Worm (Caenorhabditis elegans) whole organism, young adult: ENCODE measurements around the gene F43G6.17.
A peak's percentile ranks its signal among the peaks of the same experiment; 100 is the strongest.

ENCODE experiments used
- F10E7.11 ChIP-seq: sonication (generic microtip); optimal IDR thresholded peaks from 2 replicates; lab custom pipeline; 2017; ENCODE audit warnings: mild to moderate bottlenecking, missing genetic modification characterization, moderate library complexity, missing compliant biosample characterization
- F33H1.4 ChIP-seq: fragments of 200-800 bp; sonication (Bioruptor generic); IDR thresholded peaks from 2 replicates; pipeline ENCODE4 v1.3.6; 2022; ENCODE audit warnings: missing genetic modification reagents, missing genetic modification characterization, missing compliant biosample characterization
- F52B5.7 ChIP-seq: sonication (generic microtip); optimal IDR thresholded peaks from 2 replicates; lab custom pipeline; 2016; ENCODE audit warnings: mild to moderate bottlenecking, missing genetic modification characterization, missing compliant biosample characterization
- F55B11.4 ChIP-seq: sonication (generic microtip); optimal IDR thresholded peaks from 2 replicates; lab custom pipeline; 2016; ENCODE audit warnings: missing compliant biosample characterization, missing genetic modification characterization, borderline replicate concordance; ENCODE audit not compliant: insufficient read depth
- K11D2.4 ChIP-seq: fragments of 200-800 bp; sonication (Bioruptor generic); IDR thresholded peaks from 2 replicates; pipeline ENCODE4 v1.3.6; 2022; ENCODE audit warnings: missing genetic modification reagents, missing genetic modification characterization, missing compliant biosample characterization
- T07F8.4 ChIP-seq: sonication (generic microtip); optimal IDR thresholded peaks from 2 replicates; lab custom pipeline; 2016; ENCODE audit warnings: mild to moderate bottlenecking, missing genetic modification characterization, moderate library complexity, missing compliant biosample characterization
- Y56A3A.18 ChIP-seq: fragments of 200-800 bp; sonication (Bioruptor generic); IDR thresholded peaks from 2 replicates; pipeline ENCODE4 v1.3.6; 2022; ENCODE audit warnings: missing genetic modification reagents, missing genetic modification characterization, missing compliant biosample characterization
- Y67H2A.10 ChIP-seq: fragments of 200-800 bp; sonication (Bioruptor generic); conservative IDR thresholded peaks from 2 replicates; pipeline ENCODE4 v1.3.6; 2022; ENCODE audit warnings: missing genetic modification reagents, missing genetic modification characterization, missing compliant biosample characterization
- ama-1 ChIP-seq, 3 experiments: fragments of 150-350 bp in 1 of 3; sonication (generic microtip) in 2 of 3; optimal IDR thresholded peaks; 2 replicates each; lab custom pipeline; 2014 to 2018; ENCODE audit warnings: missing biosample characterization in 2 of 3, missing genetic modification characterization in 2 of 3, missing genetic modification reagents in 2 of 3
- attf-3 ChIP-seq: fragments of 200-800 bp; sonication (Bioruptor generic); conservative IDR thresholded peaks from 2 replicates; pipeline ENCODE4 v1.3.6; 2022; ENCODE audit warnings: missing genetic modification reagents, missing genetic modification characterization, missing compliant biosample characterization
- bed-1 ChIP-seq: fragments of 200-800 bp; sonication (Bioruptor generic); IDR thresholded peaks from 2 replicates; pipeline ENCODE4 v1.3.6; 2022; ENCODE audit warnings: missing genetic modification reagents, missing genetic modification characterization, missing compliant biosample characterization
- bed-2 ChIP-seq: fragments of 200-800 bp; sonication (Bioruptor generic); IDR thresholded peaks from 2 replicates; pipeline ENCODE4 v1.3.6; 2022; ENCODE audit warnings: missing genetic modification reagents, missing genetic modification characterization, missing compliant biosample characterization
- ceh-100 ChIP-seq: fragments of 200-800 bp; sonication (Bioruptor generic); IDR thresholded peaks from 2 replicates; pipeline ENCODE4 v1.3.6; 2022; ENCODE audit warnings: missing genetic modification reagents, missing genetic modification characterization, missing compliant biosample characterization
- chd-7 ChIP-seq: sonication (generic microtip); optimal IDR thresholded peaks from 2 replicates; lab custom pipeline; 2016; ENCODE audit warnings: mild to moderate bottlenecking, missing genetic modification characterization, moderate library complexity, missing compliant biosample characterization
- dpff-1 ChIP-seq: sonication (generic microtip); optimal IDR thresholded peaks from 2 replicates; lab custom pipeline; 2017; ENCODE audit warnings: mild to moderate bottlenecking, missing genetic modification characterization, missing compliant biosample characterization
- egl-18 ChIP-seq: fragments of 200-800 bp; sonication (Bioruptor generic); IDR thresholded peaks from 2 replicates; pipeline ENCODE4 v1.3.6; 2022; ENCODE audit warnings: missing genetic modification reagents, missing genetic modification characterization, missing compliant biosample characterization
- egrh-3 ChIP-seq: fragments of 200-800 bp; sonication (Bioruptor generic); IDR thresholded peaks from 2 replicates; pipeline ENCODE4 v1.3.6; 2022; ENCODE audit warnings: missing genetic modification reagents, missing genetic modification characterization, missing compliant biosample characterization
- fkh-3 ChIP-seq: sonication (generic microtip); optimal IDR thresholded peaks from 2 replicates; lab custom pipeline; 2016; ENCODE audit warnings: mild to moderate bottlenecking, missing genetic modification characterization, missing compliant biosample characterization
- him-1 ChIP-seq: sonication (generic microtip); optimal IDR thresholded peaks from 2 replicates; lab custom pipeline; 2016; ENCODE audit warnings: missing genotype, missing genetic modification reagents, missing genetic modification characterization, missing compliant biosample characterization
- hlh-12 ChIP-seq: sonication (generic microtip); optimal IDR thresholded peaks from 2 replicates; lab custom pipeline; 2016; ENCODE audit warnings: missing genetic modification characterization, missing compliant biosample characterization
- hmg-20 ChIP-seq: fragments of 200-800 bp; sonication (Bioruptor generic); IDR thresholded peaks from 2 replicates; pipeline ENCODE4 v1.3.6; 2022; ENCODE audit warnings: missing genetic modification reagents, missing genetic modification characterization, missing compliant biosample characterization
- lag-1 ChIP-seq: fragments of 200-800 bp; sonication (Bioruptor generic); IDR thresholded peaks from 2 replicates; pipeline ENCODE4 v1.3.6; 2022; ENCODE audit warnings: missing genetic modification reagents, missing genetic modification characterization, missing compliant biosample characterization
- let-607 ChIP-seq, 2 experiments: fragments of 200-800 bp in 1 of 2; sonication (Bioruptor generic) in 1 of 2; sonication (generic microtip) in 1 of 2; optimal IDR thresholded peaks; 2 replicates each; lab custom pipeline; 2016 to 2018; ENCODE audit warnings: mild to moderate bottlenecking in 2 of 2, missing compliant biosample characterization in 2 of 2, missing genetic modification characterization in 2 of 2, moderate library complexity in 2 of 2, missing genotype in 1 of 2
- lin-26 ChIP-seq: fragments of 200-800 bp; sonication (Bioruptor generic); IDR thresholded peaks from 2 replicates; pipeline ENCODE4 v1.3.6; 2022; ENCODE audit warnings: missing genetic modification reagents, missing genetic modification characterization, missing compliant biosample characterization
- lin-35 ChIP-seq, 3 experiments: fragments of 150-350 bp in 2 of 3; sonication (generic microtip) in 1 of 3; optimal IDR thresholded peaks; 2 replicates each; lab custom pipeline; 2014 to 2018; ENCODE audit warnings: missing biosample characterization in 3 of 3, missing genetic modification characterization in 3 of 3, missing genetic modification reagents in 3 of 3
- lin-40 ChIP-seq: sonication (generic microtip); optimal IDR thresholded peaks from 2 replicates; lab custom pipeline; 2016; ENCODE audit warnings: missing genetic modification characterization, mild to moderate bottlenecking, missing compliant biosample characterization, missing genotype, missing genetic modification reagents
- lin-54 ChIP-seq: fragments of 200-800 bp; sonication (Bioruptor generic); optimal IDR thresholded peaks from 2 replicates; lab custom pipeline; 2018; ENCODE audit warnings: mild to moderate bottlenecking, missing genetic modification characterization, missing compliant biosample characterization
- lir-1 ChIP-seq: fragments of 200-800 bp; sonication (Bioruptor generic); conservative IDR thresholded peaks from 2 replicates; pipeline ENCODE4 v1.3.6; 2022; ENCODE audit warnings: missing genetic modification reagents, missing genetic modification characterization, missing compliant biosample characterization
- mes-4 ChIP-seq: sonication (generic microtip); optimal IDR thresholded peaks from 2 replicates; lab custom pipeline; 2016; ENCODE audit warnings: missing genotype, missing genetic modification characterization, missing compliant biosample characterization
- mxl-1 ChIP-seq: sonication (generic microtip); optimal IDR thresholded peaks from 2 replicates; lab custom pipeline; 2016; ENCODE audit warnings: missing genetic modification characterization, missing compliant biosample characterization
- nhr-179 ChIP-seq: sonication (generic microtip); optimal IDR thresholded peaks from 2 replicates; lab custom pipeline; 2016; ENCODE audit warnings: mild to moderate bottlenecking, missing genetic modification characterization, missing compliant biosample characterization
- pbrm-1 ChIP-seq: fragments of 200-800 bp; sonication (Bioruptor generic); IDR thresholded peaks from 2 replicates; pipeline ENCODE4 v1.3.6; 2022; ENCODE audit warnings: missing genetic modification reagents, missing genetic modification characterization, missing compliant biosample characterization
- pha-4 ChIP-seq: fragments of 150-350 bp; sonication (generic microtip); optimal IDR thresholded peaks from 2 replicates; lab custom pipeline; 2014; ENCODE audit warnings: missing biosample characterization, missing genetic modification reagents, missing genetic modification characterization
- rcor-1 ChIP-seq: fragments of 200-800 bp; sonication (Bioruptor generic); IDR thresholded peaks from 2 replicates; pipeline ENCODE4 v1.3.6; 2022; ENCODE audit warnings: missing genetic modification reagents, missing genetic modification characterization, missing compliant biosample characterization
- rec-8 ChIP-seq, 2 experiments: sonication (generic microtip); optimal IDR thresholded peaks; 2 replicates each; lab custom pipeline; 2016; ENCODE audit warnings: mild to moderate bottlenecking in 2 of 2, missing genetic modification characterization in 2 of 2, missing genetic modification reagents in 2 of 2, missing genotype in 2 of 2, missing biosample characterization in 1 of 2, missing compliant biosample characterization in 1 of 2, moderate library complexity in 1 of 2
- rpc-1 ChIP-seq, 2 experiments: fragments of 150-350 bp in 1 of 2; sonication (generic microtip) in 1 of 2; optimal IDR thresholded peaks; 2 replicates each; lab custom pipeline; 2014 to 2018; ENCODE audit warnings: missing biosample characterization in 1 of 2, missing genetic modification characterization in 1 of 2, missing genetic modification reagents in 1 of 2, missing genotype in 1 of 2
- sdz-38 ChIP-seq: sonication (generic microtip); optimal IDR thresholded peaks from 2 replicates; lab custom pipeline; 2016; ENCODE audit warnings: missing genotype, missing genetic modification characterization, missing compliant biosample characterization
- snpc-1.3 ChIP-seq: sonication (generic microtip); optimal IDR thresholded peaks from 2 replicates; lab custom pipeline; 2017; ENCODE audit warnings: missing genetic modification characterization, mild to moderate bottlenecking, missing compliant biosample characterization, antibody characterized with exemption, moderate library complexity, missing genotype, missing genetic modification reagents; ENCODE audit not compliant: insufficient read depth
- snpc-3.4 ChIP-seq: sonication (generic microtip); optimal IDR thresholded peaks from 2 replicates; lab custom pipeline; 2017; ENCODE audit warnings: missing genetic modification characterization, mild to moderate bottlenecking, missing compliant biosample characterization, antibody characterized with exemption, moderate library complexity, missing genotype, missing genetic modification reagents
- somi-1 ChIP-seq: fragments of 200-800 bp; sonication (Bioruptor generic); optimal IDR thresholded peaks from 2 replicates; lab custom pipeline; 2018; ENCODE audit warnings: mild to moderate bottlenecking, missing genetic modification characterization, missing compliant biosample characterization
- tbx-9 ChIP-seq: sonication (generic microtip); optimal IDR thresholded peaks from 2 replicates; lab custom pipeline; 2016; ENCODE audit warnings: borderline replicate concordance, missing genetic modification characterization, inconsistent platforms, missing compliant biosample characterization
- xnd-1 ChIP-seq: sonication (generic microtip); optimal IDR thresholded peaks from 2 replicates; lab custom pipeline; 2016; ENCODE audit warnings: missing genotype, missing genetic modification reagents, missing genetic modification characterization, missing compliant biosample characterization
- zfh-2 ChIP-seq: fragments of 200-800 bp; sonication (Bioruptor generic); conservative IDR thresholded peaks from 2 replicates; pipeline ENCODE4 v1.3.6; 2022; ENCODE audit warnings: missing genetic modification reagents, missing genetic modification characterization, missing compliant biosample characterization
- ztf-18 ChIP-seq: sonication (generic microtip); optimal IDR thresholded peaks from 2 replicates; lab custom pipeline; 2016; ENCODE audit warnings: missing genotype, mild to moderate bottlenecking, missing genetic modification characterization, missing compliant biosample characterization
- ztf-25 ChIP-seq: fragments of 200-800 bp; sonication (Bioruptor generic); IDR thresholded peaks from 2 replicates; pipeline ENCODE4 v1.3.6; 2022; ENCODE audit warnings: missing genetic modification reagents, missing genetic modification characterization, missing compliant biosample characterization
- ztf-3 ChIP-seq: fragments of 200-800 bp; sonication (Bioruptor generic); optimal IDR thresholded peaks from 2 replicates; lab custom pipeline; 2018; ENCODE audit warnings: mild to moderate bottlenecking, missing genetic modification characterization, missing compliant biosample characterization
- ztf-6 ChIP-seq: fragments of 200-800 bp; sonication (Bioruptor generic); IDR thresholded peaks from 2 replicates; pipeline ENCODE4 v1.3.6; 2022; ENCODE audit warnings: missing genetic modification reagents, missing genetic modification characterization, missing compliant biosample characterization

The F43G6.17 gene

ce11 chrII:11756684-11757107 is 45.9 kb upstream of the F43G6.17 start (continued):
- TF ChIP-seq nhr-179 (tag; lab: Kevin White, UChicago) = no peak
- no peak for TF ChIP-seq K11D2.4 (GFP tag; lab: Robert Waterston, UW)
- TF ChIP-seq mes-4 (tag; lab: Kevin White, UChicago) = no peak
- no peak for TF ChIP-seq hmg-20 (GFP tag; lab: Robert Waterston, UW)
- TF ChIP-seq bed-1 (GFP tag; lab: Robert Waterston, UW) = no peak
- TF ChIP-seq pbrm-1 (GFP tag; lab: Robert Waterston, UW) = no peak
- TF ChIP-seq hlh-12 (tag; lab: Kevin White, UChicago) = no peak
- TF ChIP-seq rcor-1 (GFP tag; lab: Robert Waterston, UW) = no peak
- TF ChIP-seq ztf-25 = no peak
- no peak for TF ChIP-seq pha-4 (tag; lab: Kevin White, UChicago)
- peak; percentile 49 for TF ChIP-seq ztf-3 (GFP tag; lab: Kevin White, UChicago)
- peak; percentile 18 for TF ChIP-seq xnd-1 (tag; lab: Kevin White, UChicago)
- no peak for TF ChIP-seq bed-2 (GFP tag; lab: Robert Waterston, UW)
- no peak for TF ChIP-seq F33H1.4
- TF ChIP-seq T07F8.4 (tag; lab: Kevin White, UChicago) = peak; percentile 3
- TF ChIP-seq tbx-9 = no peak
- TF ChIP-seq ztf-6 (GFP tag; lab: Robert Waterston, UW) = no peak
- peak in 1 of 2 experiments; percentile 65 for TF ChIP-seq let-607 (tag; optimal IDR thresholded peaks at IDR 0.05; lab: Kevin White, UChicago)
- TF ChIP-seq lin-26 = peak; percentile 79
- TF ChIP-seq zfh-2 (GFP tag; lab: Robert Waterston, UW) = peak; percentile 45; the same call in 1 of the 2 replicates
- TF ChIP-seq fkh-3 (tag; lab: Kevin White, UChicago) = no peak
- no peak for TF ChIP-seq lin-40 (tag; lab: Kevin White, UChicago)
- TF ChIP-seq lir-1 (GFP tag; lab: Robert Waterston, UW) = no peak
- no peak for TF ChIP-seq snpc-1.3
- TF ChIP-seq him-1 (tag; lab: Kevin White, UChicago) = no peak
- no peak for TF ChIP-seq F10E7.11
- no peak for TF ChIP-seq rec-8 (tag; optimal IDR thresholded peaks at IDR 0.05; lab: Kevin White, UChicago)
- no peak for TF ChIP-seq F52B5.7 (tag; lab: Kevin White, UChicago)
- peak; percentile 47 for TF ChIP-seq mxl-1 (tag; lab: Kevin White, UChicago)
- TF ChIP-seq egrh-3 (GFP tag; lab: Robert Waterston, UW) = no peak
- no peak for TF ChIP-seq lag-1 (GFP tag; lab: Robert Waterston, UW)
- no peak for TF ChIP-seq dpff-1 (tag; lab: Kevin White, UChicago)
- TF ChIP-seq attf-3 (GFP tag; lab: Robert Waterston, UW) = no peak
- 0 out of 2 replicates have a peak, but pooled peaks have one; percentile 55 for TF ChIP-seq ceh-100 (GFP tag; lab: Robert Waterston, UW)
- no peak for TF ChIP-seq chd-7
- peak; percentile 97 for TF ChIP-seq ama-1 (optimal IDR thresholded peaks at IDR 0.05; lab: Kevin White, UChicago)
- no peak for TF ChIP-seq ama-1 (GFP tag; optimal IDR thresholded peaks at IDR 0.05; lab: Kevin White, UChicago)
- TF ChIP-seq Y56A3A.18 (GFP tag; lab: Robert Waterston, UW) = peak; percentile 33; the same call in 1 of the 2 replicates
- TF ChIP-seq egl-18 (GFP tag; lab: Robert Waterston, UW) = no peak
- peak in 1 of 3 experiments; percentile 7 for TF ChIP-seq lin-35 (GFP tag; optimal IDR thresholded peaks at IDR 0.05; lab: Kevin White, UChicago)
- TF ChIP-seq sdz-38 (tag; lab: Kevin White, UChicago) = no peak
- peak; percentile 62 for TF ChIP-seq lin-54
- no peak for TF ChIP-seq F55B11.4 (tag; lab: Kevin White, UChicago)
- no peak for TF ChIP-seq Y67H2A.10 (GFP tag; lab: Robert Waterston, UW)
- peak; percentile 5 for TF ChIP-seq somi-1 (GFP tag; lab: Kevin White, UChicago)
- peak; percentile 59 for TF ChIP-seq ztf-18 (tag; lab: Kevin White, UChicago)
- no peak for TF ChIP-seq rpc-1 (optimal IDR thresholded peaks at IDR 0.05; lab: Kevin White, UChicago)
- TF ChIP-seq rpc-1 (tag; optimal IDR thresholded peaks at IDR 0.05; lab: Kevin White, UChicago) = no peak
- TF ChIP-seq snpc-3.4 (tag; lab: Kevin White, UChicago) = peak; percentile 45
